Fruit fly (Drosophila melanogaster): ENCODE results near the gene CG9288.

The CG9288 gene

dm6 chr3R:13804971-13805603 is 25.7 kb downstream of the CG9288 start:
- TF ChIP-seq CG15710 (tag; optimal IDR thresholded peaks at IDR 0.05) (no peak), CG32121 (GFP tag; IDR thresholded peaks at IDR 0.05) (peak; percentile 42; the same call in 1 of the 2 replicates), Snoo (tag; optimal IDR thresholded peaks at IDR 0.05) (no peak), rn (GFP tag; IDR thresholded peaks at IDR 0.05) (no peak), Ets98B (GFP tag; IDR thresholded peaks at IDR 0.05) (0 out of 2 replicates have a peak, but pooled peaks have one; percentile 15), CG8159 (tag; optimal IDR thresholded peaks at IDR 0.05) (no peak), CG13204 (GFP tag; optimal IDR thresholded peaks at IDR 0.05) (no peak), Pif1A (GFP tag; optimal IDR thresholded peaks at IDR 0.05) (no peak), gl (tag; optimal IDR thresholded peaks at IDR 0.05) (no peak), CG14655 (GFP tag; optimal IDR thresholded peaks at IDR 0.05) (no peak), Pif1B (GFP tag; optimal IDR thresholded peaks at IDR 0.05) (no peak), CG12605 (GFP tag; IDR thresholded peaks at IDR 0.05) (no peak)

dm6 chr3R:13806032-13806709 is 26.7 kb downstream of the CG9288 start:
- TF ChIP-seq Pif1B (GFP tag; optimal IDR thresholded peaks at IDR 0.05) (no peak), Snoo (tag; optimal IDR thresholded peaks at IDR 0.05) (no peak), Ets98B (GFP tag; IDR thresholded peaks at IDR 0.05) (peak; percentile 5; the same call in 1 of the 2 replicates), EcR (GFP tag; optimal IDR thresholded peaks at IDR 0.05) (peak; percentile 92)

DNA sequence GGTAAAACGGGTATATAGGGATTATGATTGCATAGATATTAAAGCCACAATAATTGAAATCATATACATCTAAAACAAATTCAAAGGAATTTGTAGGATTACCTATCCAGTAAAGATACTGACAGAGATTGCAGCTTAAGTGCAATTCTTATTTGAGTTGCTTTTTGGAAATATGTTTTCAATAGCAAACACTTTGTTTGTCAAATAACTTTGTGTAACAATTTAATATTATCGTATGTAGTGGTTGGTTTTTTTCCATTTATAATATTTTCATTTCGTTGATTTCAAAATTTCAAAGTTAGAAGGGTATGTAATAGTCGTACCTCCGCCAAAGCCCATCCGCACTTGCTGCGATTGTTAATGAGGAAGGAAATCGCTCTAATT is 27.3 kb downstream of the CG9288 start:
- no peak for TF ChIP-seq CG13204 (GFP tag; optimal IDR thresholded peaks at IDR 0.05)
- peak; percentile 21 for TF ChIP-seq CG17806 (tag; optimal IDR thresholded peaks at IDR 0.05)
- TF ChIP-seq CG12605 (GFP tag; IDR thresholded peaks at IDR 0.05), result peak; percentile 54
- peak; percentile 60 for TF ChIP-seq Pif1A (GFP tag; optimal IDR thresholded peaks at IDR 0.05)
- TF ChIP-seq CG8159 (tag; optimal IDR thresholded peaks at IDR 0.05), result peak; percentile 34
- TF ChIP-seq CG14655 (GFP tag; optimal IDR thresholded peaks at IDR 0.05), result peak; percentile 78
- no peak for TF ChIP-seq rn (GFP tag; IDR thresholded peaks at IDR 0.05)
- no peak for TF ChIP-seq fd96Ca (GFP tag; IDR thresholded peaks at IDR 0.05)
- TF ChIP-seq CG9948 (tag; optimal IDR thresholded peaks at IDR 0.05), result peak; percentile 51
- no peak for TF ChIP-seq D1 (tag; optimal IDR thresholded peaks at IDR 0.05)
- peak; percentile 49 for TF ChIP-seq CG32121 (GFP tag; IDR thresholded peaks at IDR 0.05)
- TF ChIP-seq gl (tag; optimal IDR thresholded peaks at IDR 0.05), result no peak
- TF ChIP-seq Pif1B (GFP tag; optimal IDR thresholded peaks at IDR 0.05), result peak; percentile 39
- TF ChIP-seq EcR (GFP tag; optimal IDR thresholded peaks at IDR 0.05), result no peak
- TF ChIP-seq Snoo (tag; optimal IDR thresholded peaks at IDR 0.05), result peak; percentile 23
- peak; percentile 20 for TF ChIP-seq CG34367 (tag; optimal IDR thresholded peaks at IDR 0.05)
- peak; percentile 61 for TF ChIP-seq CG8301 (tag; optimal IDR thresholded peaks at IDR 0.05)
- TF ChIP-seq CG4496 (GFP tag; IDR thresholded peaks at IDR 0.05), result peak; percentile 35; the same call in 2 of the 3 replicates
- TF ChIP-seq CG10348 (GFP tag; IDR thresholded peaks at IDR 0.05), result no peak
- TF ChIP-seq CG15710 (tag; optimal IDR thresholded peaks at IDR 0.05), result peak; percentile 25
- no peak; the same call in 1 of the 2 replicates for TF ChIP-seq Ets98B (GFP tag; IDR thresholded peaks at IDR 0.05)

DNA sequence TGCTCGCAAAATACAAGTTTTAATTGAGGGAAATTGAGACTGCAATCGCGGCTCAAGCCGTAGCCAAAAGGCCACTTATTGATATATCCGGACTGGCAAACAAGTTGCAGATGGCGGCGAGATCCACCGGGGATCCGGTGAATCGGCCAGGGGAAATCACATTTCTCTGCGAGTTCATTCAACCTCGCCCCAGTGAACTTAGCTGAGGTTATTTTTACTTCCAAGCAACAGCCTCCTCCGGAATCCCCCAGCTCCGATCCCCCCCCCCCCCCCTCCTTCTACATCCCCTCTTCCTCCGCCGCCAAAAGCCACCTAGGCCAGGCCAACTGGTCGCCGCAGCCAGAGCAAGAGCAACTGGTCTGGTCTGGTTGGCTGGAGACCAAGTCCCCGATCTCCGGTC is 27.9 kb downstream of the CG9288 start:
- TF ChIP-seq gl (tag; optimal IDR thresholded peaks at IDR 0.05), result no peak
- TF ChIP-seq CG8301 (tag; optimal IDR thresholded peaks at IDR 0.05), result no peak
- TF ChIP-seq EcR (GFP tag; optimal IDR thresholded peaks at IDR 0.05), result peak; percentile 97
- TF ChIP-seq D1 (tag; optimal IDR thresholded peaks at IDR 0.05), result no peak
- no peak for TF ChIP-seq fd96Ca (GFP tag; IDR thresholded peaks at IDR 0.05)

DNA sequence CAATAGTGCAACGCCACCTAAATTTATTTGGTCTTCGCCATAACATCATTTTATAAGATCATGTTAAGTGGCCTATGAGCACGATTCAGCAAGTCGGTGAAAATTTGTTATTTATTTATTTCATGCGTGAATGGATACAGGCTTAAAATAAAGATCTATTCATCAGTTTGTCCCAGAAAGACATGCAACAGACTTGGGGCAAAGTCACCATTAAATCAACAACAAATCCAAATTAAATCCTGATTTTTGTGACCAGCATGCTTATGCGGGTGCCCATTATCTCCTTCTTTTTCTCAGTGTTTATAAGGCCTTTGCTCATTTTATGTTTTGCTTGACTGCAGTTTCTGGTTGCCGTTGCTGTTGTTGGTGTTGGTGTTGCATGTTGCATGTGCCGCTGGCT is 28.5 kb downstream of the CG9288 start:
- TF ChIP-seq CG4496 (GFP tag; IDR thresholded peaks at IDR 0.05), result 0 out of 3 replicates have a peak, but pooled peaks have one; percentile 5
- TF ChIP-seq Pif1B (GFP tag; optimal IDR thresholded peaks at IDR 0.05), result peak; percentile 54
- peak; percentile 60 for TF ChIP-seq Pif1A (GFP tag; optimal IDR thresholded peaks at IDR 0.05)
- TF ChIP-seq gl (tag; optimal IDR thresholded peaks at IDR 0.05), result no peak
- peak; percentile 40 for TF ChIP-seq CG8159 (tag; optimal IDR thresholded peaks at IDR 0.05)
- TF ChIP-seq CG12605 (GFP tag; IDR thresholded peaks at IDR 0.05), result no peak
- no peak for TF ChIP-seq CG10348 (GFP tag; IDR thresholded peaks at IDR 0.05)
- peak; percentile 17 for TF ChIP-seq Snoo (tag; optimal IDR thresholded peaks at IDR 0.05)
- TF ChIP-seq rn (GFP tag; IDR thresholded peaks at IDR 0.05), result 0 out of 2 replicates have a peak, but pooled peaks have one; percentile 15
- peak; percentile 16 for TF ChIP-seq CG34367 (tag; optimal IDR thresholded peaks at IDR 0.05)
- no peak for TF ChIP-seq CG17806 (tag; optimal IDR thresholded peaks at IDR 0.05)
- peak; percentile 53 for TF ChIP-seq CG9948 (tag; optimal IDR thresholded peaks at IDR 0.05)
- TF ChIP-seq CG8301 (tag; optimal IDR thresholded peaks at IDR 0.05), result peak; percentile 70
- TF ChIP-seq CG15710 (tag; optimal IDR thresholded peaks at IDR 0.05), result peak; percentile 37
- peak; percentile 29; the same call in 1 of the 2 replicates for TF ChIP-seq Ets98B (GFP tag; IDR thresholded peaks at IDR 0.05)
- TF ChIP-seq CG14655 (GFP tag; optimal IDR thresholded peaks at IDR 0.05), result peak; percentile 80

DNA sequence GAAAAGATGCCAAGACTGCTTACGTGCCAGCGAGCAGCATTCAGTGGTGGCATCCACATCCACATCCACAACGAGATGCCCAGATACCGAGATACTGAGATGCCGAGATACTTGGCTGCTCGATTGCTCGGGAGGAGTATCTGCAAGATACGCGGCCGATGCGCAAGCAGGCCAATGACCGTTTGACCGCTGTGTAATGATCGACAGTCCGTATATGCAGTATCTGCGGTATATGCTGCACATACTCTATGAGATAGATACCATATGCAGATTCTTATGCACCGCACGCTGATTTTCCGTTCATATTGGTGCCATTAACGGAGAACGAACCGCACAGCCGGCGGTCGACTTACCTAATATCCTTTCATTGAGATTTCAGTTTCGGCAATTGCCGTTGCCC is 29.8 kb downstream of the CG9288 start:
- TF ChIP-seq CG13204 (GFP tag; optimal IDR thresholded peaks at IDR 0.05), result no peak
- peak; percentile 51 for TF ChIP-seq EcR (GFP tag; optimal IDR thresholded peaks at IDR 0.05)
- TF ChIP-seq CG4496 (GFP tag; IDR thresholded peaks at IDR 0.05), result no peak

Data from whole organism, pupa.